Worm (Caenorhabditis elegans): ENCODE results near the gene mct-5.

Gene mct-5

DNA sequence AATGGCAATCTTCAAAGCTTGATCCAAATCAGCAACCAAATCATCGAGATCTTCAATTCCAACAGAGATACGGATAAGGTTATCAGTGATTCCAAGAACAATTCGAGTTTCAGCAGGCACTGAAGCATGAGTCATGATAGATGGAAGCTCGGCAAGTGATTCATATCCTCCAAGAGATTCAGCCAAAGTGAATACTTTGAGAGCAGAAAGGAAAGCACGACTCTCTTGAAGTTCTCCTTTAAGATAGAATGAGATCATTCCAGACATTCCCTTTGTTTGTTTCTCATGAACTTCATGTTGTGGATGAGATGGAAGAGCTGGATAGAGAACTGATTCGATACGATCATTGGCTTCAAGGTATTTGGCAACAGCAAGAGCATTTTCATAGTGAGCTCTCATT is 42.1 kb downstream of the mct-5 start:
- TF ChIP-seq unc-62 (GFP tag; optimal IDR thresholded peaks at IDR 0.05 in 1 of 2) (peak in 1 of 2 experiments; percentile 98), unc-62 (tag; optimal IDR thresholded peaks at IDR 0.05) (no peak), lin-38 (GFP tag; IDR thresholded peaks at IDR 0.05) (peak; percentile 14; the same call in 1 of the 2 replicates), ama-1 (optimal IDR thresholded peaks at IDR 0.05) (no peak), ztf-11 (tag; optimal IDR thresholded peaks at IDR 0.05) (no peak)

DNA sequence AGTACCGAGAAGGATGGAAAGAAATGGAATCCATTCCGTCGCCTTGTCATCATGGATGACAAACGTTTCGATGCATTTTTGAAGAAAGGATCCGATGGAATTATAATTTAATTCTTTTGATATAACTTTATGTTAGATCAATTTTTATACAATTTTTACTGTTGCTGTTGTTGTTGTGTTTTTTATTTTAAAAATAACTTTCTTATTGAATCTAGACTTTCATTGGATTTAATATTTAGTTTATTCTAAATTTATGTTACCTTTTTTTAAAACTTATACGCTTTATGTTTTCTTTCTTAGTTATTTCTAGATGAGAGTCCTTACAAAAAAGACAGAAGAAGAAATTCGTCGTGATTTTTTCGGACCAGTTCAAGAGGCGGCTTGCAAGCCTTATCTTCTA is 43.4 kb downstream of the mct-5 start, which contains the start of gene ZK1127.3:
ZK1127.3 (plus strand) TSS at position 301 of the 400 bp plus-strand sequence.
- TF ChIP-seq ama-1 (optimal IDR thresholded peaks at IDR 0.05) (no peak), spr-1 (tag; optimal IDR thresholded peaks at IDR 0.05) (no peak), dmd-8 (GFP tag; IDR thresholded peaks at IDR 0.05) (no peak), cey-2 (tag; optimal IDR thresholded peaks at IDR 0.05; ENCODE audit: borderline replicate concordance, insufficient read depth) (no peak)

DNA sequence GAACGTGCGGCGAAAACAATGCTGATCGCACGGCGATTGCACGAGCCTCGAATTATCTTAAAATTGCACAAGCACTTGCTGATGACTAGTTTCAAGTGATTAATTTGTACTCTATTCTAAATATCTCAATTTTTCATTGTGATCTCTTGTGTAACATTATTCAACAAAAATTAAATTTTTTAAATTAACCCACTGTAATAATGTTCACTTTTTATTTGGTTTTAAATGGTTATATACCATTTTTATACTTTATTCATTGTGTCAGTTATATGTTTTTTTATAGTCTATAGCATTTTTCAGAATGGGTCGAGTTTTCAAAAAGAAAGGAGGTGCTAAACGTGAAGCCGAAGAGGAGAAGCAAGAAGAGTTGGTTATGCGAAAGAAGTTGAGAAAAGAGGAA is 44.7 kb downstream of the mct-5 start, which contains the start of gene ZK1127.4:
ZK1127.4 (plus strand) TSS at position 301 of the 400 bp plus-strand sequence.
- no peak for TF ChIP-seq T26A8.4 (GFP tag; IDR thresholded peaks at IDR 0.05)
- TF ChIP-seq ZK337.2 (GFP tag; IDR thresholded peaks at IDR 0.05), result no peak
- no peak for TF ChIP-seq daf-12 (tag; optimal IDR thresholded peaks at IDR 0.05)
- TF ChIP-seq zip-11 (GFP tag; IDR thresholded peaks at IDR 0.05), result no peak
- no peak for TF ChIP-seq fkh-10 (GFP tag; optimal IDR thresholded peaks at IDR 0.05)
- TF ChIP-seq cey-2 (tag; optimal IDR thresholded peaks at IDR 0.05; ENCODE audit: borderline replicate concordance, insufficient read depth), result no peak
- no peak for TF ChIP-seq dmd-9 (GFP tag; IDR thresholded peaks at IDR 0.05)
- no peak for TF ChIP-seq hif-1 (tag; optimal IDR thresholded peaks at IDR 0.05)
- no peak for TF ChIP-seq ZK546.5 (tag; optimal IDR thresholded peaks at IDR 0.05)
- no peak for TF ChIP-seq nhr-237 (tag; optimal IDR thresholded peaks at IDR 0.05)
- no peak for TF ChIP-seq mes-2 (tag; optimal IDR thresholded peaks at IDR 0.05; ENCODE audit: poor library complexity, severe bottlenecking)
- TF ChIP-seq ctbp-1 (GFP tag; IDR thresholded peaks at IDR 0.05), result no peak
- TF ChIP-seq php-3 (GFP tag; IDR thresholded peaks at IDR 0.05), result no peak
- TF ChIP-seq tag-97 (GFP tag; IDR thresholded peaks at IDR 0.05), result no peak
- TF ChIP-seq madf-9 (GFP tag; conservative IDR thresholded peaks at IDR 0.05), result no peak
- TF ChIP-seq ceh-62 (tag; optimal IDR thresholded peaks at IDR 0.05), result no peak

DNA sequence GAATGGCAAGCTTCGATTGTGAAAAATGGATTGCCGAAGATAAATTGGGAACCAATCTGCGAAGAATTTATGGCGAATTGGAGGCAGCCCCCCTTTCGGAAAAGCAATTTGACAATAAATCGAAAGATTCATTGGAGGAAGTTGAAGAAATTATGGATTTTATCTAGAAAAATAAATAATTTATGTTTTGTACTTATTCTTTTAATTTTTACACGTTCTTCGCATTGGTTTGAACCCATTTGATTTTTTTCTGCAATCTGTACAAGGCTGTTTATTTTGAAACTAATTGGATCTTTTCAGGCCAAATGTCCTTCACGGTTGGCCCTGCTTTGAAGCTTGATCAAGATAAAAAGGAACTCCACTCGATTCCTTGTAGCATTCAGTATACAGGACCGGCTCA is 45.4 kb downstream of the mct-5 start, which contains the start of gene ZK1127.13:
ZK1127.13 (plus strand) TSS at position 301 of the 400 bp plus-strand sequence.
- TF ChIP-seq ceh-32 (tag; optimal IDR thresholded peaks at IDR 0.05; ENCODE audit: poor library complexity), result no peak
- TF ChIP-seq pqm-1 (tag; optimal IDR thresholded peaks at IDR 0.05), result no peak
- TF ChIP-seq lin-38 (GFP tag; IDR thresholded peaks at IDR 0.05), result no peak
- TF ChIP-seq unc-39 (tag; optimal IDR thresholded peaks at IDR 0.05), result no peak
- TF ChIP-seq tra-1 (GFP tag; IDR thresholded peaks at IDR 0.05), result no peak
- no peak for TF ChIP-seq ceh-28 (tag; optimal IDR thresholded peaks at IDR 0.05)
- TF ChIP-seq dmd-8 (GFP tag; IDR thresholded peaks at IDR 0.05), result no peak
- TF ChIP-seq arid-1 (GFP tag; conservative IDR thresholded peaks at IDR 0.05), result no peak
- TF ChIP-seq rbr-2 (tag; optimal IDR thresholded peaks at IDR 0.05), result no peak
- TF ChIP-seq aha-1 (tag), result no peak
- TF ChIP-seq hlh-11 (tag; optimal IDR thresholded peaks at IDR 0.05), result no peak
- TF ChIP-seq nhr-10 (tag; optimal IDR thresholded peaks at IDR 0.05), result no peak

DNA sequence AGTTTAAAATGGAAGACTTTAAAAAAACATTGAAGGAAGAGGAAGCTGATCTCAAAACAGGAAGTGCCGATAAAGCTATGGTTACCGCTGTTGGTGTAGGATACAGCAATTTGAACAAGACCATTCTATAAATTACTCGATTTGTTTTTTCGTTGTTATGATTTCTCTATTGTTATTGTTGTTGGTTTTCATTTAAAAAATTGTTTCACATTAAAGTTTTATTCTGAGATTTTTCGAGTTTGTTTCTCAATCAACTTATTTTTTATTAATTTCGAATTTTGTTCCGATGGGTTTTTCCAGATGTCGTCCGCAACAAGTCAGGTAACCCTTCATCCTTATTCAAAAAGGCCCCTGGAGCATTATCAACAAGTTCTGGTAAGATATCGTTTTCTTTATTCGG is 46.6 kb downstream of the mct-5 start, which contains the start of gene ZK1127.12:
ZK1127.12 (plus strand) TSS at position 301 of the 400 bp plus-strand sequence.
- TF ChIP-seq lin-38 (GFP tag; IDR thresholded peaks at IDR 0.05) (0 out of 2 replicates have a peak, but pooled peaks have one; percentile 28), spr-3 (GFP tag; optimal IDR thresholded peaks at IDR 0.05) (no peak), Y75B8A.6 (GFP tag; IDR thresholded peaks at IDR 0.05) (no peak)
